6 worm cellular contexts compared by ENCODE assay signal in the genomic region with DNA sequence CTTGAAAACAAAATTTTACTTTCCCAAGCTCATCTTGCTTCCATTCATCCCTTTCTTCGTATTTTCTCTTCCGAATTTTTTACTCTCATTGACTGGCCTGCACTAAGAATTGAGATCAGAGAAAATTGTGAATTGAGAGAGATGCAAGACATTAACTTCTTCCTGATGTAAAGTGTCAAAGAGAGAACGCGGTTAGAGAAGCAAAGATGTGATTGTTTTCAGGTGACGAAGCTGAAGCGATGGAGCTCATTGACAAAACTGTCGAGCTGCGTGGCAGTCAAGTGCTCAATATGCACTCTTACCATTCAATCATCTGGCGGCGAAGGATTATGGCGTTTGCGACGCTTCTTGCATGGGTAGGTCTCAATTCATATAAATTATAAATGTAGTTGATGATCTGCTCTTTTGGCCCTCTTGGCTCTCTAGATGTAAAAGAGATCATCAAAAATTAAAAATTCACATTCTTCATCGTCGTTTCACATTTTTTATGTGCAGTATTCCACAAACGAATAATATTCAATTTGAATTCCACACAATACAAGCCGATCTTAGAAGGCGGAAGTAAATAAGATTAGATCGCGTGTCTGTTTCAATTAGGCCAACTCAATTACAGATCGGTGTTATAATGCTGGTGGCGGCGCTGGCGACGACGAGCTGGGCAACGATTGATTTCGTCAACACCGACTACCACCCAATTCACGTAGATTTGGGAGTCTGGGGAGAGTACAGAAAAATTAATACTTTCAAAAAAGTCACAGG.
TF ChIP-seq lines count a peak whose summit lies in the region.

No protein-coding gene starts in this region.

TF ChIP-seq in whole organism, L1 larva, 84 proteins besides CTCF, POLR2A, EP300 and RAD21 (continues in another document):
- TF ChIP-seq dsc-1 (tag; optimal IDR thresholded peaks at IDR 0.05; lab: Kevin White, UChicago), result peak; percentile 94
- peak; percentile 37 for TF ChIP-seq unc-86 (tag; optimal IDR thresholded peaks at IDR 0.05; lab: Kevin White, UChicago)
- TF ChIP-seq fkh-10 (GFP tag; optimal IDR thresholded peaks at IDR 0.05; lab: Kevin White, UChicago), result no peak
- TF ChIP-seq vab-15 (tag; optimal IDR thresholded peaks at IDR 0.05; lab: Kevin White, UChicago), result no peak
- peak; percentile 10 for TF ChIP-seq nhr-47 (tag; optimal IDR thresholded peaks at IDR 0.05; lab: Kevin White, UChicago)
- no peak for TF ChIP-seq mef-2 (tag; optimal IDR thresholded peaks at IDR 0.05; lab: Kevin White, UChicago)
- peak; percentile 20 for TF ChIP-seq egl-13 (tag; optimal IDR thresholded peaks at IDR 0.05; lab: Kevin White, UChicago)
- peak; percentile 32 for TF ChIP-seq lin-14 (GFP tag; optimal IDR thresholded peaks at IDR 0.05; lab: Kevin White, UChicago)
- no peak for TF ChIP-seq ama-1 (optimal IDR thresholded peaks at IDR 0.05; lab: Kevin White, UChicago)
- TF ChIP-seq mep-1 (tag; optimal IDR thresholded peaks at IDR 0.05; lab: Kevin White, UChicago), result peak; percentile 7
- TF ChIP-seq pax-3 (tag; optimal IDR thresholded peaks at IDR 0.05; lab: Kevin White, UChicago), result no peak
- TF ChIP-seq ztf-11 (tag; optimal IDR thresholded peaks at IDR 0.05; lab: Kevin White, UChicago), result peak in 1 of 2 experiments; percentile 25
- TF ChIP-seq rnt-1 (tag; optimal IDR thresholded peaks at IDR 0.05; lab: Kevin White, UChicago), result peak; percentile 55
- peak in 1 of 2 experiments; percentile 12 for TF ChIP-seq lsy-2 (tag; optimal IDR thresholded peaks at IDR 0.05; lab: Kevin White, UChicago)

TF ChIP-seq in whole organism, L2 larva, 48 proteins besides CTCF, POLR2A, EP300 and RAD21:
- TF ChIP-seq crh-2 (tag; optimal IDR thresholded peaks at IDR 0.05; lab: Kevin White, UChicago) (peak; percentile 2), mbf-1 (tag; optimal IDR thresholded peaks at IDR 0.05; lab: Kevin White, UChicago) (no peak), C34F6.9 (tag; optimal IDR thresholded peaks at IDR 0.05; lab: Kevin White, UChicago) (peak; percentile 23)

TF ChIP-seq in whole organism, L3 larva, 47 proteins besides CTCF, POLR2A, EP300 and RAD21:
- TF ChIP-seq nhr-67 (tag; optimal IDR thresholded peaks at IDR 0.05; lab: Kevin White, UChicago), result no peak
- peak; percentile 87 for TF ChIP-seq egl-5 (tag; optimal IDR thresholded peaks at IDR 0.05; lab: Kevin White, UChicago)
- TF ChIP-seq lsy-12 (tag; optimal IDR thresholded peaks at IDR 0.05; lab: Kevin White, UChicago), result no peak
- no peak for TF ChIP-seq ceh-9 (tag; optimal IDR thresholded peaks at IDR 0.05; lab: Kevin White, UChicago)

TF ChIP-seq in whole organism, L4 larva, 104 proteins besides CTCF, POLR2A, EP300 and RAD21:
- TF ChIP-seq zip-2 (tag; optimal IDR thresholded peaks at IDR 0.05; lab: Kevin White, UChicago), result no peak
- TF ChIP-seq unc-62 (GFP tag; optimal IDR thresholded peaks at IDR 0.05 in 1 of 2; lab: Kevin White, UChicago), result peak in 1 of 2 experiments; percentile 79
- no peak for TF ChIP-seq unc-62 (tag; optimal IDR thresholded peaks at IDR 0.05; lab: Kevin White, UChicago)
- TF ChIP-seq nhr-11 (tag; optimal IDR thresholded peaks at IDR 0.05; lab: Kevin White, UChicago), result no peak
- TF ChIP-seq nhr-41 (GFP tag; IDR thresholded peaks at IDR 0.05; lab: Robert Waterston, UW), result no peak
- TF ChIP-seq Y48G9A.11 (GFP tag; IDR thresholded peaks at IDR 0.05; lab: Robert Waterston, UW), result no peak
- TF ChIP-seq snpc-1.2 (GFP tag; IDR thresholded peaks at IDR 0.05; lab: Robert Waterston, UW), result no peak
- TF ChIP-seq T20F7.1 (GFP tag; optimal IDR thresholded peaks at IDR 0.05; lab: Kevin White, UChicago), result no peak
- peak; percentile 20 for TF ChIP-seq aha-1 (tag; lab: Kevin White, UChicago)
- TF ChIP-seq daf-16 (GFP tag; optimal IDR thresholded peaks at IDR 0.05; lab: Kevin White, UChicago), result peak in 1 of 2 experiments; percentile 24
- TF ChIP-seq daf-16 (tag; optimal IDR thresholded peaks at IDR 0.05; lab: Kevin White, UChicago), result no peak

TF ChIP-seq in whole organism, late embryonic, 69 proteins besides CTCF, POLR2A, EP300 and RAD21:
- TF ChIP-seq unc-55 (GFP tag; optimal IDR thresholded peaks at IDR 0.05; lab: Kevin White, UChicago) (peak; percentile 18), ceh-48 (tag; optimal IDR thresholded peaks at IDR 0.05; lab: Kevin White, UChicago) (no peak), hlh-8 (tag; optimal IDR thresholded peaks at IDR 0.05; lab: Kevin White, UChicago) (peak; percentile 3), unc-42 (tag; optimal IDR thresholded peaks at IDR 0.05; lab: Kevin White, UChicago) (peak; percentile 85), hlh-15 (tag; optimal IDR thresholded peaks at IDR 0.05; lab: Kevin White, UChicago) (no peak), nfya-1 (tag; optimal IDR thresholded peaks at IDR 0.05; lab: Kevin White, UChicago) (no peak), ama-1 (optimal IDR thresholded peaks at IDR 0.05; lab: Kevin White, UChicago) (no peak)

TF ChIP-seq in whole organism, mixed stage, embryonic, 35 proteins besides CTCF, POLR2A, EP300 and RAD21:
- TF ChIP-seq hlh-1 (tag; optimal IDR thresholded peaks at IDR 0.05; lab: Kevin White, UChicago), result peak; percentile 38
- peak; percentile 94 for TF ChIP-seq ces-1 (GFP tag; optimal IDR thresholded peaks at IDR 0.05; lab: Kevin White, UChicago)
- TF ChIP-seq nhr-28 (tag; optimal IDR thresholded peaks at IDR 0.05; lab: Kevin White, UChicago), result no peak
- no peak for TF ChIP-seq cnd-1 (tag; optimal IDR thresholded peaks at IDR 0.05; lab: Kevin White, UChicago)
- no peak for TF ChIP-seq bed-3 (GFP tag; optimal IDR thresholded peaks at IDR 0.05; lab: Kevin White, UChicago)
- TF ChIP-seq unc-62 (GFP tag; optimal IDR thresholded peaks at IDR 0.05; lab: Kevin White, UChicago), result peak; percentile 45
- no peak for TF ChIP-seq sptf-1 (tag; optimal IDR thresholded peaks at IDR 0.05; lab: Kevin White, UChicago)
- TF ChIP-seq lin-32 (GFP tag; optimal IDR thresholded peaks at IDR 0.05; lab: Kevin White, UChicago), result no peak
- no peak for TF ChIP-seq ceh-43 (GFP tag; optimal IDR thresholded peaks at IDR 0.05; lab: Kevin White, UChicago)
- TF ChIP-seq blmp-1 (tag; optimal IDR thresholded peaks at IDR 0.05; lab: Kevin White, UChicago), result no peak
- no peak for TF ChIP-seq unc-39 (tag; optimal IDR thresholded peaks at IDR 0.05; lab: Kevin White, UChicago)
- no peak for TF ChIP-seq drap-1 (GFP tag; optimal IDR thresholded peaks at IDR 0.05; lab: Kevin White, UChicago)
- no peak for TF ChIP-seq mls-2 (tag; optimal IDR thresholded peaks at IDR 0.05; lab: Kevin White, UChicago)
- TF ChIP-seq ztf-11 (tag; optimal IDR thresholded peaks at IDR 0.05; lab: Kevin White, UChicago), result no peak

Comparison
In these comparisons a context has a peak if more than half of its experiments do, and no peak if none do; other contexts are left out.
1. Of the 29 proteins assayed by ChIP-seq in both whole organism, L4 larva and whole organism, L1 larva: peak only in whole organism, L4 larva: aha-1; only in whole organism, L1 larva: mep-1; in both: none; in neither: 24; mixed calls (peak in some experiments, not most) for 3.